ENCODE assay signal across 1 fruit fly cellular context in genomic region chr3L:738523-739356, dm6.
TF ChIP-seq lines count a peak whose summit lies in the region.

No protein-coding gene starts in this region.

TF ChIP-seq in whole organism, embryonic, 481 proteins besides CTCF, POLR2A, EP300 and RAD21 (continued from another document and continues in another):
- TF ChIP-seq CG3163 (GFP tag; optimal IDR thresholded peaks at IDR 0.05; lab: Kevin White, UChicago), result peak; percentile 7
- TF ChIP-seq jing (GFP tag; optimal IDR thresholded peaks at IDR 0.05; lab: Kevin White, UChicago), result peak; percentile 80
- no peak for TF ChIP-seq fu2 (GFP tag; optimal IDR thresholded peaks at IDR 0.05; lab: Kevin White, UChicago)
- peak; percentile 82 for TF ChIP-seq Abd-B (GFP tag; optimal IDR thresholded peaks at IDR 0.05; lab: Kevin White, UChicago)
- TF ChIP-seq rib (GFP tag; IDR thresholded peaks at IDR 0.05; lab: Robert Waterston, UW), result peak; percentile 78; the same call in 1 of the 2 replicates
- TF ChIP-seq CG14050 (GFP tag; IDR thresholded peaks at IDR 0.05; lab: Robert Waterston, UW), result peak; percentile 84
- peak; percentile 97 for TF ChIP-seq vvl (GFP tag; IDR thresholded peaks at IDR 0.05; lab: Robert Waterston, UW)
- no peak for TF ChIP-seq Opbp (GFP tag; IDR thresholded peaks at IDR 0.05; lab: Robert Waterston, UW; ENCODE audit: partially characterized antibody)
- TF ChIP-seq CG13775 (GFP tag; optimal IDR thresholded peaks at IDR 0.05; lab: Kevin White, UChicago), result peak; percentile 89
- no peak for TF ChIP-seq CG11398 (GFP tag; optimal IDR thresholded peaks at IDR 0.05; lab: Kevin White, UChicago)
- peak; percentile 90 for TF ChIP-seq sisA (GFP tag; IDR thresholded peaks at IDR 0.05; lab: Robert Waterston, UW)
- peak; percentile 88 for TF ChIP-seq CG15696 (tag; optimal IDR thresholded peaks at IDR 0.05; lab: Kevin White, UChicago)
- TF ChIP-seq CG5953 (GFP tag; IDR thresholded peaks at IDR 0.05; lab: Robert Waterston, UW), result peak; percentile 86
- peak; percentile 53 for TF ChIP-seq Usf (GFP tag; optimal IDR thresholded peaks at IDR 0.05; lab: Kevin White, UChicago)
- no peak for TF ChIP-seq CG13287 (GFP tag; IDR thresholded peaks at IDR 0.05; lab: Robert Waterston, UW; ENCODE audit: partially characterized antibody)
- TF ChIP-seq CG9215 (GFP tag; IDR thresholded peaks at IDR 0.05; lab: Robert Waterston, UW), result peak; percentile 73; the same call in 1 of the 2 replicates
- no peak for TF ChIP-seq mirr (GFP tag; optimal IDR thresholded peaks at IDR 0.05; lab: Kevin White, UChicago)
- peak; percentile 92 for TF ChIP-seq trem (tag; optimal IDR thresholded peaks at IDR 0.05; lab: Kevin White, UChicago)
- TF ChIP-seq danr (GFP tag; IDR thresholded peaks at IDR 0.05; lab: Robert Waterston, UW), result peak; percentile 85
- TF ChIP-seq CG10979 (tag; optimal IDR thresholded peaks at IDR 0.05; lab: Kevin White, UChicago), result peak; percentile 97
- TF ChIP-seq CG10543 (GFP tag; optimal IDR thresholded peaks at IDR 0.05; lab: Kevin White, UChicago), result peak; percentile 61
- TF ChIP-seq HLH54F (GFP tag; optimal IDR thresholded peaks at IDR 0.05; lab: Kevin White, UChicago), result peak; percentile 45
- TF ChIP-seq HLHmδ (GFP tag; optimal IDR thresholded peaks at IDR 0.05; lab: Kevin White, UChicago), result no peak
- peak; percentile 83 for TF ChIP-seq Aef1 (GFP tag; IDR thresholded peaks at IDR 0.05; lab: Robert Waterston, UW)
- peak; percentile 88 for TF ChIP-seq ind (GFP tag; optimal IDR thresholded peaks at IDR 0.05; lab: Kevin White, UChicago)
- TF ChIP-seq tgo (GFP tag; IDR thresholded peaks at IDR 0.05; lab: Robert Waterston, UW), result peak; percentile 91
- peak; percentile 93 for TF ChIP-seq az2 (GFP tag; optimal IDR thresholded peaks at IDR 0.05; lab: Kevin White, UChicago)
- peak; percentile 51 for TF ChIP-seq ERR (GFP tag; optimal IDR thresholded peaks at IDR 0.05; lab: Kevin White, UChicago)
- TF ChIP-seq CG12299 (tag; optimal IDR thresholded peaks at IDR 0.05; lab: Kevin White, UChicago), result peak; percentile 85
- TF ChIP-seq Sry-β (GFP tag; optimal IDR thresholded peaks at IDR 0.05; lab: Kevin White, UChicago), result peak; percentile 48
- TF ChIP-seq esg (GFP tag; conservative IDR thresholded peaks at IDR 0.05; lab: Robert Waterston, UW), result peak; percentile 87
- TF ChIP-seq CG13894 (tag; optimal IDR thresholded peaks at IDR 0.05; lab: Kevin White, UChicago), result peak; percentile 63
- TF ChIP-seq CG17186 (GFP tag; optimal IDR thresholded peaks at IDR 0.05; lab: Kevin White, UChicago), result peak; percentile 45
- TF ChIP-seq gsb-n (tag; optimal IDR thresholded peaks at IDR 0.05; lab: Kevin White, UChicago), result peak; percentile 96
- TF ChIP-seq CG17359 (tag; optimal IDR thresholded peaks at IDR 0.05; lab: Kevin White, UChicago), result peak; percentile 94
- TF ChIP-seq CG8765 (GFP tag; IDR thresholded peaks at IDR 0.05; lab: Robert Waterston, UW), result peak; percentile 76
- no peak for TF ChIP-seq hkb (optimal IDR thresholded peaks at IDR 0.05; lab: Kevin White, UChicago)
- peak; percentile 94 for TF ChIP-seq hkb (GFP tag; IDR thresholded peaks at IDR 0.05; lab: Robert Waterston, UW)
- TF ChIP-seq tap (tag; optimal IDR thresholded peaks at IDR 0.05; lab: Kevin White, UChicago), result peak; percentile 92
- TF ChIP-seq Dip3 (GFP tag; optimal IDR thresholded peaks at IDR 0.05; lab: Kevin White, UChicago), result peak; percentile 34
- TF ChIP-seq CG2202 (tag; optimal IDR thresholded peaks at IDR 0.05; lab: Kevin White, UChicago), result peak; percentile 95
- TF ChIP-seq gce (GFP tag; IDR thresholded peaks at IDR 0.05; lab: Robert Waterston, UW), result peak; percentile 90
- TF ChIP-seq stc (GFP tag; IDR thresholded peaks at IDR 0.05; lab: Robert Waterston, UW), result peak; percentile 92
- peak; percentile 82 for TF ChIP-seq fd3F (GFP tag; optimal IDR thresholded peaks at IDR 0.05; lab: Kevin White, UChicago)
- TF ChIP-seq knrl (GFP tag; IDR thresholded peaks at IDR 0.05; lab: Robert Waterston, UW; ENCODE audit: partially characterized antibody), result no peak
- TF ChIP-seq odd (GFP tag; optimal IDR thresholded peaks at IDR 0.05; lab: Kevin White, UChicago), result peak; percentile 87
- peak; percentile 87 for TF ChIP-seq Med (GFP tag; lab: Kevin White, UChicago)
- peak; percentile 82 for TF ChIP-seq CG4328 (GFP tag; optimal IDR thresholded peaks at IDR 0.05; lab: Kevin White, UChicago)
- no peak for TF ChIP-seq en (GFP tag; optimal IDR thresholded peaks at IDR 0.05; lab: Kevin White, UChicago)
- peak; percentile 69 to 73 for TF ChIP-seq chif (GFP tag; optimal IDR thresholded peaks at IDR 0.05; lab: Kevin White, UChicago)
- peak; percentile 83 for TF ChIP-seq CG2199 (GFP tag; IDR thresholded peaks at IDR 0.05; lab: Robert Waterston, UW)
- peak; percentile 84 for TF ChIP-seq CG10431 (GFP tag; optimal IDR thresholded peaks at IDR 0.05; lab: Kevin White, UChicago)
- TF ChIP-seq bsh (GFP tag; optimal IDR thresholded peaks at IDR 0.05; lab: Kevin White, UChicago), result peak; percentile 92 to 97
- peak; percentile 76 for TF ChIP-seq CG14441 (GFP tag; IDR thresholded peaks at IDR 0.05; lab: Robert Waterston, UW)
- TF ChIP-seq Drgx (GFP tag; IDR thresholded peaks at IDR 0.05; lab: Robert Waterston, UW), result peak; percentile 94
- peak; percentile 68 for TF ChIP-seq CG12769 (tag; optimal IDR thresholded peaks at IDR 0.05; lab: Kevin White, UChicago)
- TF ChIP-seq pum (GFP tag; optimal IDR thresholded peaks at IDR 0.05; lab: Kevin White, UChicago), result peak; percentile 65
- peak; percentile 11 for TF ChIP-seq Myb (GFP tag; optimal IDR thresholded peaks at IDR 0.05; lab: Kevin White, UChicago)
- no peak for TF ChIP-seq tna (GFP tag; IDR thresholded peaks at IDR 0.05; lab: Robert Waterston, UW; ENCODE audit: partially characterized antibody)
- TF ChIP-seq CG7271 (tag; optimal IDR thresholded peaks at IDR 0.05; lab: Kevin White, UChicago), result peak; percentile 54
- TF ChIP-seq CG12104 (GFP tag; optimal IDR thresholded peaks at IDR 0.05; lab: Kevin White, UChicago), result peak; percentile 83
- peak; percentile 93 for TF ChIP-seq ATbp (GFP tag; optimal IDR thresholded peaks at IDR 0.05; lab: Kevin White, UChicago)
- TF ChIP-seq CkIIα-i1 (GFP tag; IDR thresholded peaks at IDR 0.05; lab: Robert Waterston, UW), result no peak
- peak; percentile 86 for TF ChIP-seq CG6683 (GFP tag; optimal IDR thresholded peaks at IDR 0.05; lab: Kevin White, UChicago)
- TF ChIP-seq repo (GFP tag; optimal IDR thresholded peaks at IDR 0.05; lab: Kevin White, UChicago), result no peak
- TF ChIP-seq CG31388 (GFP tag; optimal IDR thresholded peaks at IDR 0.05; lab: Kevin White, UChicago), result peak; percentile 87
- TF ChIP-seq ssp (GFP tag; IDR thresholded peaks at IDR 0.05; lab: Robert Waterston, UW), result peak; percentile 82
- TF ChIP-seq lab (GFP tag; optimal IDR thresholded peaks at IDR 0.05; lab: Kevin White, UChicago), result peak; percentile 95
- peak; percentile 80; the same call in 2 of the 3 replicates for TF ChIP-seq CG2889 (GFP tag; IDR thresholded peaks at IDR 0.05; lab: Robert Waterston, UW)
- TF ChIP-seq hbn (GFP tag; IDR thresholded peaks at IDR 0.05; lab: Robert Waterston, UW; ENCODE audit: partially characterized antibody), result no peak
- peak in 1 of 2 experiments; percentile 78 for TF ChIP-seq Hr78 (GFP tag; optimal IDR thresholded peaks at IDR 0.05; lab: Kevin White, UChicago)
- peak; percentile 27 for TF ChIP-seq D19B (GFP tag; optimal IDR thresholded peaks at IDR 0.05; lab: Kevin White, UChicago)
- peak; percentile 73 for TF ChIP-seq psq (GFP tag; optimal IDR thresholded peaks at IDR 0.05; lab: Kevin White, UChicago)
- TF ChIP-seq Atf6 (GFP tag; IDR thresholded peaks at IDR 0.05; lab: Robert Waterston, UW), result peak; percentile 91
- peak; percentile 84 for TF ChIP-seq caup (GFP tag; optimal IDR thresholded peaks at IDR 0.05; lab: Kevin White, UChicago; ENCODE audit: severe bottlenecking)
- peak; percentile 86 for TF ChIP-seq twi (tag; optimal IDR thresholded peaks at IDR 0.05; lab: Kevin White, UChicago)
- peak; percentile 63 for TF ChIP-seq CG10565 (GFP tag; optimal IDR thresholded peaks at IDR 0.05; lab: Kevin White, UChicago)
- TF ChIP-seq cato (GFP tag; optimal IDR thresholded peaks at IDR 0.05; lab: Kevin White, UChicago; ENCODE audit: borderline replicate concordance), result peak; percentile 86
- TF ChIP-seq usp (GFP tag; optimal IDR thresholded peaks at IDR 0.05; lab: Kevin White, UChicago), result no peak
- peak; percentile 92 for TF ChIP-seq slbo (GFP tag; IDR thresholded peaks at IDR 0.05; lab: Robert Waterston, UW)
- TF ChIP-seq dati (GFP tag; IDR thresholded peaks at IDR 0.05; lab: Robert Waterston, UW), result peak; percentile 59; the same call in 1 of the 2 replicates
- TF ChIP-seq sima (GFP tag; optimal IDR thresholded peaks at IDR 0.05; lab: Kevin White, UChicago), result no peak
- peak; percentile 80; the same call in 2 of the 3 replicates for TF ChIP-seq C15 (GFP tag; IDR thresholded peaks at IDR 0.05; lab: Robert Waterston, UW)
- peak; percentile 90 for TF ChIP-seq salm (tag; optimal IDR thresholded peaks at IDR 0.05; lab: Kevin White, UChicago)
- TF ChIP-seq dimm (GFP tag; IDR thresholded peaks at IDR 0.05; lab: Robert Waterston, UW), result peak; percentile 74
- TF ChIP-seq CG30431 (GFP tag; optimal IDR thresholded peaks at IDR 0.05; lab: Kevin White, UChicago), result peak; percentile 80
- peak; percentile 85 for TF ChIP-seq CG11247 (GFP tag; IDR thresholded peaks at IDR 0.05; lab: Robert Waterston, UW)
- peak; percentile 36; the same call in 1 of the 2 replicates for TF ChIP-seq GATAe (GFP tag; conservative IDR thresholded peaks at IDR 0.05; lab: Robert Waterston, UW)
- peak; percentile 93 for TF ChIP-seq Sox100B (GFP tag; optimal IDR thresholded peaks at IDR 0.05; lab: Kevin White, UChicago)
- peak; percentile 15 for TF ChIP-seq Mes4 (GFP tag; optimal IDR thresholded peaks at IDR 0.05; lab: Kevin White, UChicago)
- no peak for TF ChIP-seq CG14860 (GFP tag; IDR thresholded peaks at IDR 0.05; lab: Robert Waterston, UW; ENCODE audit: partially characterized antibody)
- peak; percentile 59 for TF ChIP-seq Adf1 (GFP tag; IDR thresholded peaks at IDR 0.05; lab: Robert Waterston, UW)
- peak; percentile 70 for TF ChIP-seq Gsc (GFP tag; IDR thresholded peaks at IDR 0.05; lab: Robert Waterston, UW)
- TF ChIP-seq Eip74EF (GFP tag; optimal IDR thresholded peaks at IDR 0.05; lab: Kevin White, UChicago), result peak in 1 of 2 experiments; percentile 94
- peak; percentile 19 for TF ChIP-seq Hey (tag; optimal IDR thresholded peaks at IDR 0.05; lab: Kevin White, UChicago)
- TF ChIP-seq schlank (tag; optimal IDR thresholded peaks at IDR 0.05; lab: Kevin White, UChicago), result peak; percentile 45
- TF ChIP-seq sens (GFP tag; lab: Kevin White, UChicago), result peak; percentile 96
- peak; percentile 68 for TF ChIP-seq sd (tag; optimal IDR thresholded peaks at IDR 0.05; lab: Kevin White, UChicago)
- peak; percentile 93 for TF ChIP-seq Ptx1 (GFP tag; IDR thresholded peaks at IDR 0.05; lab: Robert Waterston, UW)
- TF ChIP-seq Deaf1 (tag; optimal IDR thresholded peaks at IDR 0.05; lab: Kevin White, UChicago), result peak; percentile 68
- no peak for TF ChIP-seq cg (GFP tag; optimal IDR thresholded peaks at IDR 0.05; lab: Kevin White, UChicago)
- peak; percentile 96 for TF ChIP-seq gem (tag; optimal IDR thresholded peaks at IDR 0.05; lab: Kevin White, UChicago)
- TF ChIP-seq ranshi (GFP tag; IDR thresholded peaks at IDR 0.05; lab: Robert Waterston, UW), result peak; percentile 89
- TF ChIP-seq CG10267 (tag; optimal IDR thresholded peaks at IDR 0.05; lab: Kevin White, UChicago), result peak; percentile 89
- peak; percentile 34 for TF ChIP-seq pb (GFP tag; optimal IDR thresholded peaks at IDR 0.05; lab: Kevin White, UChicago)
- peak; percentile 91 for TF ChIP-seq CG10209 (GFP tag; optimal IDR thresholded peaks at IDR 0.05; lab: Kevin White, UChicago)
- peak; percentile 1 for TF ChIP-seq Ets97D (GFP tag; optimal IDR thresholded peaks at IDR 0.05; lab: Kevin White, UChicago)
- TF ChIP-seq Bgb (GFP tag; IDR thresholded peaks at IDR 0.05; lab: Robert Waterston, UW; ENCODE audit: partially characterized antibody), result no peak
- TF ChIP-seq CG6254 (GFP tag; optimal IDR thresholded peaks at IDR 0.05; lab: Kevin White, UChicago), result peak; percentile 94
- TF ChIP-seq h (optimal IDR thresholded peaks at IDR 0.05; lab: Kevin White, UChicago), result no peak
- TF ChIP-seq gro (GFP tag; optimal IDR thresholded peaks at IDR 0.05; lab: Kevin White, UChicago), result peak; percentile 29
- peak; percentile 89 for TF ChIP-seq Fer1 (GFP tag; optimal IDR thresholded peaks at IDR 0.05; lab: Kevin White, UChicago)
- peak; percentile 1 for TF ChIP-seq CG1832 (GFP tag; optimal IDR thresholded peaks at IDR 0.05; lab: Kevin White, UChicago)
- no peak for TF ChIP-seq pros (GFP tag; optimal IDR thresholded peaks at IDR 0.05; lab: Kevin White, UChicago)
- TF ChIP-seq Camta (GFP tag; optimal IDR thresholded peaks at IDR 0.05; lab: Kevin White, UChicago), result peak; percentile 60
- TF ChIP-seq bab2 (GFP tag; optimal IDR thresholded peaks at IDR 0.05; lab: Kevin White, UChicago), result peak; percentile 54
- TF ChIP-seq CG1647 (GFP tag; optimal IDR thresholded peaks at IDR 0.05; lab: Kevin White, UChicago), result peak; percentile 69
- peak; percentile 93 for TF ChIP-seq PHDP (tag; optimal IDR thresholded peaks at IDR 0.05; lab: Kevin White, UChicago)
- peak; percentile 87 for TF ChIP-seq Hr3 (GFP tag; optimal IDR thresholded peaks at IDR 0.05; lab: Kevin White, UChicago)
- TF ChIP-seq ham (GFP tag; IDR thresholded peaks at IDR 0.05; lab: Robert Waterston, UW), result peak; percentile 62; the same call in 1 of the 2 replicates
- peak; percentile 76 for TF ChIP-seq peb (GFP tag; IDR thresholded peaks at IDR 0.05; lab: Robert Waterston, UW)
- TF ChIP-seq CG17568 (GFP tag; optimal IDR thresholded peaks at IDR 0.05; lab: Kevin White, UChicago), result peak; percentile 73
- peak; percentile 21 for TF ChIP-seq Sry-δ (GFP tag; optimal IDR thresholded peaks at IDR 0.05; lab: Kevin White, UChicago)
- peak; percentile 82 for TF ChIP-seq ap (GFP tag; IDR thresholded peaks at IDR 0.05; lab: Robert Waterston, UW)
- TF ChIP-seq CG31441 (GFP tag; IDR thresholded peaks at IDR 0.05; lab: Robert Waterston, UW), result peak; percentile 95
- peak; percentile 73 for TF ChIP-seq Taf1 (GFP tag; IDR thresholded peaks at IDR 0.05; lab: Robert Waterston, UW)
- TF ChIP-seq Jarid2 (GFP tag; optimal IDR thresholded peaks at IDR 0.05; lab: Kevin White, UChicago), result peak; percentile 73
- TF ChIP-seq CoRest (tag; optimal IDR thresholded peaks at IDR 0.05; lab: Kevin White, UChicago), result peak; percentile 94
- TF ChIP-seq jumu (GFP tag; optimal IDR thresholded peaks at IDR 0.05; lab: Kevin White, UChicago), result peak; percentile 35
- TF ChIP-seq pzg (GFP tag; optimal IDR thresholded peaks at IDR 0.05; lab: Kevin White, UChicago), result no peak
- peak; percentile 94 for TF ChIP-seq zfh1 (GFP tag; IDR thresholded peaks at IDR 0.05; lab: Robert Waterston, UW)
